Worm (Caenorhabditis elegans) whole organism, L4 larva: ENCODE measurements around the gene ccm-3.
A peak's percentile ranks its signal among the peaks of the same experiment; 100 is the strongest.

ENCODE experiments used
- F10B5.3 ChIP-seq: sonication (generic microtip); optimal IDR thresholded peaks from 2 replicates; lab custom pipeline; 2016; ENCODE audit warnings: mild to moderate bottlenecking, missing genetic modification characterization, missing compliant biosample characterization
- F49E8.2 ChIP-seq: sonication (generic microtip); optimal IDR thresholded peaks from 2 replicates; lab custom pipeline; 2016; ENCODE audit warnings: missing compliant biosample characterization, mild to moderate bottlenecking, missing genetic modification characterization, borderline replicate concordance
- R02D3.7 ChIP-seq: fragments of 150-350 bp; sonication (generic microtip); optimal IDR thresholded peaks from 3 replicates; lab custom pipeline; 2014; ENCODE audit warnings: missing biosample characterization, missing genetic modification characterization
- T26A8.4 ChIP-seq: fragments of 200-800 bp; sonication (Bioruptor generic); IDR thresholded peaks from 2 replicates; pipeline ENCODE4 v1.3.6; 2022; ENCODE audit warnings: missing genetic modification characterization, missing compliant biosample characterization
- Y75B8A.6 ChIP-seq: fragments of 200-800 bp; sonication (Bioruptor generic); IDR thresholded peaks from 2 replicates; pipeline ENCODE4 v1.3.6; 2022; ENCODE audit warnings: missing genetic modification reagents, missing genetic modification characterization, missing compliant biosample characterization
- ZK337.2 ChIP-seq: fragments of 200-800 bp; sonication (Bioruptor generic); IDR thresholded peaks from 2 replicates; pipeline ENCODE4 v1.3.6; 2022; ENCODE audit warnings: missing genetic modification reagents, missing genetic modification characterization, missing compliant biosample characterization
- ZK546.5 ChIP-seq, 2 experiments: sonication (generic microtip); optimal IDR thresholded peaks; 2 replicates each; lab custom pipeline; 2017; ENCODE audit warnings: missing biosample characterization in 2 of 2, missing genetic modification characterization in 2 of 2
- aha-1 ChIP-seq: fragments of 150-350 bp; peaks from one replicate; lab custom pipeline; 2014; ENCODE audit warnings: missing biosample characterization, missing genetic modification characterization
- arid-1 ChIP-seq: fragments of 200-800 bp; sonication (Bioruptor generic); conservative IDR thresholded peaks from 2 replicates; pipeline ENCODE4 v1.3.6; 2022; ENCODE audit warnings: missing genetic modification reagents, missing genetic modification characterization, missing compliant biosample characterization
- ceh-62 ChIP-seq: sonication (generic microtip); optimal IDR thresholded peaks from 2 replicates; lab custom pipeline; 2017; ENCODE audit warnings: missing biosample characterization, missing genetic modification characterization
- ceh-82 ChIP-seq: sonication (generic microtip); optimal IDR thresholded peaks from 2 replicates; lab custom pipeline; 2017; ENCODE audit warnings: missing biosample characterization, missing genetic modification characterization
- daf-16 ChIP-seq, 3 experiments: sonication (generic microtip); optimal IDR thresholded peaks; 2 replicates each; lab custom pipeline; 2016 to 2017; ENCODE audit warnings: missing genetic modification characterization in 3 of 3, missing genetic modification reagents in 3 of 3, mild to moderate bottlenecking in 2 of 3, missing compliant biosample characterization in 2 of 3, missing biosample characterization in 1 of 3, moderate library complexity in 1 of 3
- daf-19 ChIP-seq: fragments of 200-800 bp; sonication (Bioruptor generic); conservative IDR thresholded peaks from 2 replicates; pipeline ENCODE4 v1.3.6; 2022; ENCODE audit warnings: missing genetic modification characterization, missing compliant biosample characterization
- egl-27 ChIP-seq: sonication (generic microtip); optimal IDR thresholded peaks from 3 replicates; lab custom pipeline; 2017; ENCODE audit warnings: missing biosample characterization, missing genetic modification reagents, missing genetic modification characterization
- hif-1 ChIP-seq, 2 experiments: sonication (generic microtip); optimal IDR thresholded peaks; 2 replicates each; lab custom pipeline; 2016 to 2017; ENCODE audit warnings: missing compliant biosample characterization in 2 of 2, missing genetic modification characterization in 2 of 2, missing genetic modification reagents in 2 of 2, missing genotype in 2 of 2, mild to moderate bottlenecking in 1 of 2
- lin-1 ChIP-seq: fragments of 200-800 bp; sonication (Bioruptor generic); IDR thresholded peaks from 2 replicates; pipeline ENCODE4 v1.3.6; 2022; ENCODE audit warnings: missing genetic modification reagents, missing genetic modification characterization, missing compliant biosample characterization
- lin-39 ChIP-seq: fragments of 150-350 bp; optimal IDR thresholded peaks from 2 replicates; lab custom pipeline; 2014; ENCODE audit warnings: missing biosample characterization, missing genetic modification reagents, missing genetic modification characterization
- lir-3 ChIP-seq: sonication (generic microtip); optimal IDR thresholded peaks from 2 replicates; lab custom pipeline; 2016; ENCODE audit warnings: mild to moderate bottlenecking, missing genetic modification characterization, missing compliant biosample characterization
- mxl-3 ChIP-seq: fragments of 200-800 bp; sonication (Bioruptor generic); optimal IDR thresholded peaks from 2 replicates; lab custom pipeline; 2018; ENCODE audit warnings: mild to moderate bottlenecking, missing genetic modification characterization, missing compliant biosample characterization
- nhr-11 ChIP-seq: fragments of 150-350 bp; optimal IDR thresholded peaks from 2 replicates; lab custom pipeline; 2014; ENCODE audit warnings: missing biosample characterization, missing genetic modification characterization
- nhr-237 ChIP-seq: sonication (generic microtip); optimal IDR thresholded peaks from 2 replicates; lab custom pipeline; 2017; ENCODE audit warnings: missing biosample characterization, missing genetic modification characterization
- nhr-25 ChIP-seq: sonication (generic microtip); optimal IDR thresholded peaks from 2 replicates; lab custom pipeline; 2017; ENCODE audit warnings: missing genetic modification characterization, mild to moderate bottlenecking, missing compliant biosample characterization, antibody characterized with exemption, moderate library complexity, borderline replicate concordance; ENCODE audit not compliant: insufficient read depth
- nhr-42 ChIP-seq: fragments of 200-800 bp; sonication (Bioruptor generic); IDR thresholded peaks from 2 replicates; pipeline ENCODE4 v1.3.6; 2022; ENCODE audit warnings: missing genetic modification characterization, missing compliant biosample characterization
- nhr-48 ChIP-seq: sonication (generic microtip); optimal IDR thresholded peaks from 2 replicates; lab custom pipeline; 2016; ENCODE audit warnings: mild to moderate bottlenecking, missing genetic modification characterization, missing compliant biosample characterization
- pha-4 ChIP-seq, 2 experiments: fragments of 150-350 bp in 1 of 2; fragments of 200-800 bp in 1 of 2; sonication (Bioruptor generic) in 1 of 2; IDR thresholded peaks in 1 of 2; optimal IDR thresholded peaks in 1 of 2; 2 replicates each; pipeline versions ENCODE4 v1.3.6 to Lab custom; 2014 to 2022; ENCODE audit warnings: missing genetic modification characterization in 2 of 2, missing genetic modification reagents in 2 of 2, missing biosample characterization in 1 of 2, missing compliant biosample characterization in 1 of 2
- php-3 ChIP-seq: fragments of 200-800 bp; sonication (Bioruptor generic); IDR thresholded peaks from 2 replicates; pipeline ENCODE4 v1.3.6; 2022; ENCODE audit warnings: missing genetic modification reagents, missing genetic modification characterization, missing compliant biosample characterization
- set-16 ChIP-seq: fragments of 200-800 bp; sonication (Bioruptor generic); IDR thresholded peaks from 2 replicates; pipeline ENCODE4 v1.3.6; 2022; ENCODE audit warnings: missing genetic modification reagents, missing genetic modification characterization, missing compliant biosample characterization
- spr-3 ChIP-seq: fragments of 200-800 bp; sonication (Bioruptor generic); optimal IDR thresholded peaks from 2 replicates; lab custom pipeline; 2018; ENCODE audit warnings: mild to moderate bottlenecking, missing genetic modification characterization, missing compliant biosample characterization
- tra-1 ChIP-seq: fragments of 200-800 bp; sonication (Bioruptor generic); IDR thresholded peaks from 2 replicates; pipeline ENCODE4 v1.3.6; 2022; ENCODE audit warnings: missing genetic modification reagents, missing genetic modification characterization, missing compliant biosample characterization
- unc-39 ChIP-seq: sonication (generic microtip); optimal IDR thresholded peaks from 2 replicates; lab custom pipeline; 2017; ENCODE audit warnings: missing biosample characterization, missing genetic modification characterization
- unc-62 ChIP-seq, 3 experiments: fragments of 150-350 bp in 1 of 3; sonication (generic microtip); optimal IDR thresholded peaks in 2 of 3; peaks in 1 of 3; 1 replicate in 1 of 3; 2 replicates in 2 of 3; lab custom pipeline; 2014 to 2017; ENCODE audit warnings: missing biosample characterization in 3 of 3, missing genetic modification characterization in 3 of 3, missing genetic modification reagents in 3 of 3, missing genotype in 1 of 3
- zag-1 ChIP-seq: fragments of 150-350 bp; optimal IDR thresholded peaks from 2 replicates; lab custom pipeline; 2014; ENCODE audit warnings: missing biosample characterization, missing genetic modification characterization
- zip-2 ChIP-seq: fragments of 150-350 bp; optimal IDR thresholded peaks from 2 replicates; lab custom pipeline; 2014; ENCODE audit warnings: missing biosample characterization, missing genetic modification characterization

The ccm-3 gene

ce11 chrII:10571967-10572366 lies 35.1 kb downstream of the ccm-3 start, which contains the start of gene C06A1.3:
C06A1.3 (plus strand) TSS chrII:10572267.
- TF ChIP-seq F49E8.2 (tag; lab: Kevin White, UChicago) (no peak), hif-1 (tag; optimal IDR thresholded peaks at IDR 0.05; lab: Kevin White, UChicago) (no peak), ceh-82 (tag; lab: Kevin White, UChicago) (no peak), ZK337.2 (GFP tag; lab: Robert Waterston, UW) (no peak), Y75B8A.6 (GFP tag; lab: Robert Waterston, UW) (no peak), zip-2 (tag; lab: Kevin White, UChicago) (no peak)

- TF ChIP-seq nhr-48 (tag; lab: Kevin White, UChicago) (no peak), arid-1 (no peak), ZK546.5 (tag; optimal IDR thresholded peaks at IDR 0.05; lab: Kevin White, UChicago) (no peak), tra-1 (GFP tag; lab: Robert Waterston, UW) (no peak), lin-1 (GFP tag; lab: Robert Waterston, UW) (no peak), zag-1 (no peak), egl-27 (tag; lab: Kevin White, UChicago) (no peak), ZK337.2 (GFP tag; lab: Robert Waterston, UW) (no peak), lin-39 (no peak), unc-62 (GFP tag; optimal IDR thresholded peaks at IDR 0.05 in 1 of 2; lab: Kevin White, UChicago) (no peak), unc-62 (tag; optimal IDR thresholded peaks at IDR 0.05; lab: Kevin White, UChicago) (no peak), mxl-3 (no peak), daf-19 (GFP tag; lab: Robert Waterston, UW) (no peak), hif-1 (tag; optimal IDR thresholded peaks at IDR 0.05; lab: Kevin White, UChicago) (no peak), unc-39 (tag; lab: Kevin White, UChicago) (no peak), php-3 (GFP tag; lab: Robert Waterston, UW) (no peak), F10B5.3 (no peak)
- TF ChIP-seq, all 104 proteins: peak for 0
Observed at ce11 chrII:10570302-10570701, 36.8 kb downstream of the ccm-3 start, which contains the start of gene txt-13. txt-13 (plus strand) TSS chrII:10570602.

- TF ChIP-seq ceh-62, result no peak
- no peak for TF ChIP-seq T26A8.4
- no peak for TF ChIP-seq lir-3
- no peak for TF ChIP-seq unc-39 (tag; lab: Kevin White, UChicago)
- TF ChIP-seq nhr-11 (tag; lab: Kevin White, UChicago), result peak; percentile 75
- no peak for TF ChIP-seq pha-4 (GFP tag; IDR thresholded peaks at IDR 0.05; lab: Robert Waterston, UW)
- TF ChIP-seq pha-4 (tag; optimal IDR thresholded peaks at IDR 0.05; lab: Kevin White, UChicago), result no peak
- TF ChIP-seq daf-16 (GFP tag; optimal IDR thresholded peaks at IDR 0.05; lab: Kevin White, UChicago), result peak in 1 of 2 experiments; percentile 54
- TF ChIP-seq daf-16 (tag; optimal IDR thresholded peaks at IDR 0.05; lab: Kevin White, UChicago), result no peak
- TF ChIP-seq nhr-237 (tag; lab: Kevin White, UChicago), result no peak
- TF ChIP-seq lin-39, result no peak
- TF ChIP-seq F10B5.3, result no peak
- no peak for TF ChIP-seq ZK546.5 (tag; optimal IDR thresholded peaks at IDR 0.05; lab: Kevin White, UChicago)
- TF ChIP-seq spr-3 (GFP tag; lab: Kevin White, UChicago), result no peak
- TF ChIP-seq nhr-42, result no peak
Observed at ce11 chrII:10569498-10569897, 37.6 kb downstream of the ccm-3 start.

- TF ChIP-seq aha-1 (tag; lab: Kevin White, UChicago) (peak; percentile 77), nhr-25 (tag; lab: Kevin White, UChicago) (no peak), daf-16 (GFP tag; optimal IDR thresholded peaks at IDR 0.05; lab: Kevin White, UChicago) (no peak), daf-16 (tag; optimal IDR thresholded peaks at IDR 0.05; lab: Kevin White, UChicago) (no peak), hif-1 (tag; optimal IDR thresholded peaks at IDR 0.05; lab: Kevin White, UChicago) (no peak), set-16 (GFP tag; lab: Robert Waterston, UW) (peak; percentile 53; the same call in 1 of the 2 replicates), R02D3.7 (tag; lab: Kevin White, UChicago) (no peak)
- TF ChIP-seq, all 104 proteins: peak for 2
Observed at ce11 chrII:10566458-10566857, 40.6 kb downstream of the ccm-3 start.
